Fruit fly (Drosophila melanogaster): ENCODE measurements around the gene CG33272.

DNA sequence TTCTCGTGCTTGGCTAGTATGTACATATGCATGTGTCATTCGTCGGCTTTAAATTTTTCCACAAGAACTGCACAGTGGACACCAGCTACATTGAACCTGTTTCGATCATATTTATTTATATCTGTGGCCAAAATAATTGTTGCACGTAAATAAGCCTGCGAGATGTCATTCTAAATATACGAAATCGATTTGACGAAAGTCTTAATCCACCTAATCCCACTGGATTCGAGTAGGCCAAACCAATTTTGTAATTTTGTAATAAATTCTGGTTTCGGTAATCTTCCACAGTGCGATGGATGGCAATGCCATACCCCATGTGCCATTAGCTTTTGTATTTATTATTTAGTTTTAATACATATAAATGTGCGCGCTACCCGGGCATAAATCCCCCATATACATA lies 32.6 kb upstream of the CG33272 start:
- TF ChIP-seq lola (GFP tag; optimal IDR thresholded peaks at IDR 0.05) = no peak
- TF ChIP-seq Abd-B (GFP tag; optimal IDR thresholded peaks at IDR 0.05) = no peak
- TF ChIP-seq CG32264 (GFP tag; optimal IDR thresholded peaks at IDR 0.05) = no peak
- TF ChIP-seq tai (GFP tag; optimal IDR thresholded peaks at IDR 0.05) = no peak

Data from whole organism, wandering third instar larva.